Worm (Caenorhabditis elegans) whole organism, young adult: ENCODE data around the gene cpna-5.

Source experiments
- B0261.1 ChIP-seq: sonication (generic microtip); optimal IDR thresholded peaks from 2 replicates; lab custom pipeline; 2016; ENCODE audit warnings: mild to moderate bottlenecking, missing genetic modification characterization, moderate library complexity, missing compliant biosample characterization
- C06A6.2 ChIP-seq: fragments of 200-800 bp; sonication (Bioruptor generic); conservative IDR thresholded peaks from 2 replicates; pipeline ENCODE4 v1.3.6; 2022; ENCODE audit warnings: missing genetic modification characterization, missing compliant biosample characterization
- F22D6.2 ChIP-seq: sonication (generic microtip); optimal IDR thresholded peaks from 2 replicates; lab custom pipeline; 2016; ENCODE audit warnings: mild to moderate bottlenecking, missing genetic modification characterization, missing compliant biosample characterization
- F33H1.4 ChIP-seq: fragments of 200-800 bp; sonication (Bioruptor generic); IDR thresholded peaks from 2 replicates; pipeline ENCODE4 v1.3.6; 2022; ENCODE audit warnings: missing genetic modification reagents, missing genetic modification characterization, missing compliant biosample characterization
- F57A8.1 ChIP-seq: fragments of 200-800 bp; sonication (Bioruptor generic); optimal IDR thresholded peaks from 2 replicates; lab custom pipeline; 2018; ENCODE audit warnings: mild to moderate bottlenecking, missing genetic modification characterization, moderate library complexity, missing compliant biosample characterization
- T26A5.8 ChIP-seq: sonication (generic microtip); optimal IDR thresholded peaks from 2 replicates; lab custom pipeline; 2016; ENCODE audit warnings: missing genetic modification characterization, missing compliant biosample characterization
- Y56A3A.18 ChIP-seq: fragments of 200-800 bp; sonication (Bioruptor generic); IDR thresholded peaks from 2 replicates; pipeline ENCODE4 v1.3.6; 2022; ENCODE audit warnings: missing genetic modification reagents, missing genetic modification characterization, missing compliant biosample characterization
- Y95B8A.8 ChIP-seq: fragments of 200-800 bp; sonication (Bioruptor generic); IDR thresholded peaks from 2 replicates; pipeline ENCODE4 v1.3.6; 2022; ENCODE audit warnings: missing genetic modification reagents, missing genetic modification characterization, missing compliant biosample characterization
- athp-1 ChIP-seq: sonication (generic microtip); optimal IDR thresholded peaks from 2 replicates; lab custom pipeline; 2017; ENCODE audit warnings: mild to moderate bottlenecking, missing genetic modification characterization, missing compliant biosample characterization
- attf-5 ChIP-seq: fragments of 200-800 bp; sonication (Bioruptor generic); optimal IDR thresholded peaks from 2 replicates; lab custom pipeline; 2018; ENCODE audit warnings: mild to moderate bottlenecking, missing genetic modification characterization, missing compliant biosample characterization
- bed-1 ChIP-seq: fragments of 200-800 bp; sonication (Bioruptor generic); IDR thresholded peaks from 2 replicates; pipeline ENCODE4 v1.3.6; 2022; ENCODE audit warnings: missing genetic modification reagents, missing genetic modification characterization, missing compliant biosample characterization
- ceh-27 ChIP-seq: fragments of 200-800 bp; sonication (Bioruptor generic); optimal IDR thresholded peaks from 2 replicates; lab custom pipeline; 2018; ENCODE audit warnings: mild to moderate bottlenecking, missing genetic modification characterization, moderate library complexity, missing compliant biosample characterization
- ceh-40 ChIP-seq: fragments of 200-800 bp; sonication (Bioruptor generic); IDR thresholded peaks from 2 replicates; pipeline ENCODE4 v1.3.6; 2022; ENCODE audit warnings: missing genetic modification characterization, missing compliant biosample characterization
- ceh-58 ChIP-seq: fragments of 200-800 bp; sonication (Bioruptor generic); IDR thresholded peaks from 2 replicates; pipeline ENCODE4 v1.3.6; 2022; ENCODE audit warnings: missing genetic modification characterization, missing compliant biosample characterization
- ceh-91 ChIP-seq: fragments of 200-800 bp; sonication (Bioruptor generic); IDR thresholded peaks from 2 replicates; pipeline ENCODE4 v1.3.6; 2022; ENCODE audit warnings: missing genetic modification reagents, missing genetic modification characterization, missing compliant biosample characterization
- die-1 ChIP-seq: sonication (generic microtip); optimal IDR thresholded peaks from 2 replicates; lab custom pipeline; 2016; ENCODE audit warnings: missing genotype, mild to moderate bottlenecking, missing genetic modification characterization, missing compliant biosample characterization
- efl-1 ChIP-seq: fragments of 150-350 bp; optimal IDR thresholded peaks from 2 replicates; lab custom pipeline; 2014; ENCODE audit warnings: missing biosample characterization, missing genetic modification reagents, missing genetic modification characterization
- egl-44 ChIP-seq: fragments of 200-800 bp; sonication (Bioruptor generic); IDR thresholded peaks from 2 replicates; pipeline ENCODE4 v1.3.6; 2022; ENCODE audit warnings: missing genetic modification reagents, missing genetic modification characterization, missing compliant biosample characterization
- him-1 ChIP-seq: sonication (generic microtip); optimal IDR thresholded peaks from 2 replicates; lab custom pipeline; 2016; ENCODE audit warnings: missing genotype, missing genetic modification reagents, missing genetic modification characterization, missing compliant biosample characterization
- hlh-12 ChIP-seq: sonication (generic microtip); optimal IDR thresholded peaks from 2 replicates; lab custom pipeline; 2016; ENCODE audit warnings: missing genetic modification characterization, missing compliant biosample characterization
- lag-1 ChIP-seq: fragments of 200-800 bp; sonication (Bioruptor generic); IDR thresholded peaks from 2 replicates; pipeline ENCODE4 v1.3.6; 2022; ENCODE audit warnings: missing genetic modification reagents, missing genetic modification characterization, missing compliant biosample characterization
- lin-54 ChIP-seq: fragments of 200-800 bp; sonication (Bioruptor generic); optimal IDR thresholded peaks from 2 replicates; lab custom pipeline; 2018; ENCODE audit warnings: mild to moderate bottlenecking, missing genetic modification characterization, missing compliant biosample characterization
- lir-1 ChIP-seq: fragments of 200-800 bp; sonication (Bioruptor generic); conservative IDR thresholded peaks from 2 replicates; pipeline ENCODE4 v1.3.6; 2022; ENCODE audit warnings: missing genetic modification reagents, missing genetic modification characterization, missing compliant biosample characterization
- lsl-1 ChIP-seq: fragments of 200-800 bp; sonication (Bioruptor generic); optimal IDR thresholded peaks from 2 replicates; lab custom pipeline; 2018; ENCODE audit warnings: mild to moderate bottlenecking, missing genetic modification characterization, moderate library complexity, missing compliant biosample characterization
- lsy-27 ChIP-seq: sonication (generic microtip); optimal IDR thresholded peaks from 2 replicates; lab custom pipeline; 2017; ENCODE audit warnings: missing genetic modification characterization, mild to moderate bottlenecking, missing compliant biosample characterization, antibody characterized with exemption, missing genotype, borderline replicate concordance; ENCODE audit not compliant: insufficient read depth
- madf-3 ChIP-seq: fragments of 200-800 bp; sonication (Bioruptor generic); IDR thresholded peaks from 2 replicates; pipeline ENCODE4 v1.3.6; 2022; ENCODE audit warnings: missing genetic modification reagents, missing genetic modification characterization, missing compliant biosample characterization
- madf-6 ChIP-seq: fragments of 200-800 bp; sonication (Bioruptor generic); IDR thresholded peaks from 2 replicates; pipeline ENCODE4 v1.3.6; 2022; ENCODE audit warnings: missing genetic modification reagents, missing genetic modification characterization, missing compliant biosample characterization
- madf-8 ChIP-seq: fragments of 200-800 bp; sonication (Bioruptor generic); conservative IDR thresholded peaks from 2 replicates; pipeline ENCODE4 v1.3.6; 2022; ENCODE audit warnings: missing genetic modification reagents, missing genetic modification characterization, missing compliant biosample characterization
- mcd-1 ChIP-seq: fragments of 200-800 bp; sonication (Bioruptor generic); IDR thresholded peaks from 2 replicates; pipeline ENCODE4 v1.3.6; 2022; ENCODE audit warnings: missing genetic modification reagents, missing genetic modification characterization, missing compliant biosample characterization
- mes-4 ChIP-seq: sonication (generic microtip); optimal IDR thresholded peaks from 2 replicates; lab custom pipeline; 2016; ENCODE audit warnings: missing genotype, missing genetic modification characterization, missing compliant biosample characterization
- nfyb-1 ChIP-seq: fragments of 200-800 bp; sonication (Bioruptor generic); IDR thresholded peaks from 2 replicates; pipeline ENCODE4 v1.3.6; 2022; ENCODE audit warnings: missing genetic modification reagents, missing genetic modification characterization, missing compliant biosample characterization
- nhr-80 ChIP-seq: sonication (generic microtip); optimal IDR thresholded peaks from 2 replicates; lab custom pipeline; 2016; ENCODE audit warnings: missing genetic modification characterization, missing compliant biosample characterization
- pbrm-1 ChIP-seq: fragments of 200-800 bp; sonication (Bioruptor generic); IDR thresholded peaks from 2 replicates; pipeline ENCODE4 v1.3.6; 2022; ENCODE audit warnings: missing genetic modification reagents, missing genetic modification characterization, missing compliant biosample characterization
- rec-8 ChIP-seq, 2 experiments: sonication (generic microtip); optimal IDR thresholded peaks; 2 replicates each; lab custom pipeline; 2016; ENCODE audit warnings: mild to moderate bottlenecking in 2 of 2, missing genetic modification characterization in 2 of 2, missing genetic modification reagents in 2 of 2, missing genotype in 2 of 2, missing biosample characterization in 1 of 2, missing compliant biosample characterization in 1 of 2, moderate library complexity in 1 of 2
- sdz-38 ChIP-seq: sonication (generic microtip); optimal IDR thresholded peaks from 2 replicates; lab custom pipeline; 2016; ENCODE audit warnings: missing genotype, missing genetic modification characterization, missing compliant biosample characterization
- sea-2 ChIP-seq: fragments of 200-800 bp; sonication (Bioruptor generic); IDR thresholded peaks from 2 replicates; pipeline ENCODE4 v1.3.6; 2022; ENCODE audit warnings: missing genetic modification characterization, missing compliant biosample characterization
- snpc-1.1 ChIP-seq: sonication (generic microtip); optimal IDR thresholded peaks from 2 replicates; lab custom pipeline; 2017; ENCODE audit warnings: missing genetic modification characterization, mild to moderate bottlenecking, missing compliant biosample characterization, antibody characterized with exemption, moderate library complexity, missing genotype, missing genetic modification reagents; ENCODE audit not compliant: insufficient read depth
- snpc-1.3 ChIP-seq: sonication (generic microtip); optimal IDR thresholded peaks from 2 replicates; lab custom pipeline; 2017; ENCODE audit warnings: missing genetic modification characterization, mild to moderate bottlenecking, missing compliant biosample characterization, antibody characterized with exemption, moderate library complexity, missing genotype, missing genetic modification reagents; ENCODE audit not compliant: insufficient read depth
- snpc-3.4 ChIP-seq: sonication (generic microtip); optimal IDR thresholded peaks from 2 replicates; lab custom pipeline; 2017; ENCODE audit warnings: missing genetic modification characterization, mild to moderate bottlenecking, missing compliant biosample characterization, antibody characterized with exemption, moderate library complexity, missing genotype, missing genetic modification reagents
- snpc-4 ChIP-seq, 5 experiments: fragments of 150-350 bp in 1 of 5; sonication (generic microtip) in 4 of 5; optimal IDR thresholded peaks; 2 replicates each; lab custom pipeline; 2014 to 2018; ENCODE audit warnings: missing genetic modification characterization in 5 of 5, missing biosample characterization in 3 of 5, antibody characterized with exemption in 2 of 5, mild to moderate bottlenecking in 2 of 5, missing compliant biosample characterization in 2 of 5, missing genotype in 2 of 5, moderate library complexity in 2 of 5, missing genetic modification reagents in 1 of 5
- xnd-1 ChIP-seq: sonication (generic microtip); optimal IDR thresholded peaks from 2 replicates; lab custom pipeline; 2016; ENCODE audit warnings: missing genotype, missing genetic modification reagents, missing genetic modification characterization, missing compliant biosample characterization
- zfh-2 ChIP-seq: fragments of 200-800 bp; sonication (Bioruptor generic); conservative IDR thresholded peaks from 2 replicates; pipeline ENCODE4 v1.3.6; 2022; ENCODE audit warnings: missing genetic modification reagents, missing genetic modification characterization, missing compliant biosample characterization
- ztf-18 ChIP-seq: sonication (generic microtip); optimal IDR thresholded peaks from 2 replicates; lab custom pipeline; 2016; ENCODE audit warnings: missing genotype, mild to moderate bottlenecking, missing genetic modification characterization, missing compliant biosample characterization
- ztf-25 ChIP-seq: fragments of 200-800 bp; sonication (Bioruptor generic); IDR thresholded peaks from 2 replicates; pipeline ENCODE4 v1.3.6; 2022; ENCODE audit warnings: missing genetic modification reagents, missing genetic modification characterization, missing compliant biosample characterization
- ztf-26 ChIP-seq: sonication (generic microtip); optimal IDR thresholded peaks from 2 replicates; lab custom pipeline; 2017; ENCODE audit warnings: missing genetic modification characterization, missing compliant biosample characterization

Gene cpna-5

ce11 chrII:7758397-7759135 is 40.2 kb upstream of the cpna-5 start, which contains the start of gene B0228.7:
TSS of gene B0228.7 (minus strand) at chrII:7759023.
- TF ChIP-seq ceh-27 (no peak), F57A8.1 (no peak), rec-8 (tag; optimal IDR thresholded peaks at IDR 0.05; lab: Kevin White, UChicago) (no peak), ceh-58 (GFP tag; lab: Robert Waterston, UW) (no peak), sea-2 (GFP tag; lab: Robert Waterston, UW) (no peak), madf-6 (GFP tag; lab: Robert Waterston, UW) (peak; percentile 97), snpc-1.3 (tag; lab: Kevin White, UChicago) (peak; percentile 53), egl-44 (GFP tag; lab: Robert Waterston, UW) (no peak), attf-5 (peak; percentile 28), die-1 (no peak), nfyb-1 (GFP tag; lab: Robert Waterston, UW) (no peak), snpc-1.1 (tag; lab: Kevin White, UChicago) (peak; percentile 2), C06A6.2 (GFP tag; lab: Robert Waterston, UW) (no peak), hlh-12 (tag; lab: Kevin White, UChicago) (no peak), him-1 (tag; lab: Kevin White, UChicago) (peak; percentile 33), T26A5.8 (tag; lab: Kevin White, UChicago) (no peak), athp-1 (tag; lab: Kevin White, UChicago) (peak; percentile 2), snpc-3.4 (tag; lab: Kevin White, UChicago) (peak; percentile 26), ceh-40 (GFP tag; lab: Robert Waterston, UW) (no peak), efl-1 (peak; percentile 69), zfh-2 (no peak), xnd-1 (peak; percentile 92), pbrm-1 (GFP tag; lab: Robert Waterston, UW) (no peak), F33H1.4 (GFP tag; lab: Robert Waterston, UW) (peak; percentile 87), lin-54 (GFP tag; lab: Kevin White, UChicago) (no peak), lir-1 (GFP tag; lab: Robert Waterston, UW) (no peak), B0261.1 (tag; lab: Kevin White, UChicago) (no peak), Y95B8A.8 (GFP tag; lab: Robert Waterston, UW) (no peak), sdz-38 (tag; lab: Kevin White, UChicago) (no peak), madf-8 (GFP tag; lab: Robert Waterston, UW) (peak; percentile 96), ztf-26 (tag; lab: Kevin White, UChicago) (no peak), Y56A3A.18 (GFP tag; lab: Robert Waterston, UW) (no peak), lsl-1 (peak; percentile 94), lag-1 (GFP tag; lab: Robert Waterston, UW) (no peak), F22D6.2 (tag; lab: Kevin White, UChicago) (no peak), mcd-1 (GFP tag; lab: Robert Waterston, UW) (no peak), snpc-4 (GFP tag; optimal IDR thresholded peaks at IDR 0.05; lab: Kevin White, UChicago) (peak; percentile 19), snpc-4 (tag; optimal IDR thresholded peaks at IDR 0.05; lab: Kevin White, UChicago) (no peak), ztf-25 (GFP tag; lab: Robert Waterston, UW) (no peak), ceh-91 (GFP tag; lab: Robert Waterston, UW) (peak; percentile 63), ztf-18 (peak; percentile 86), madf-3 (GFP tag; lab: Robert Waterston, UW) (no peak), lsy-27 (tag; lab: Kevin White, UChicago) (no peak), mes-4 (tag; lab: Kevin White, UChicago) (no peak), nhr-80 (tag; lab: Kevin White, UChicago) (peak; percentile 55), bed-1 (GFP tag; lab: Robert Waterston, UW) (no peak)
